Fruit fly (Drosophila melanogaster) whole organism, pupa: ENCODE data around the gene RpS25.
A peak's percentile ranks its signal among the peaks of the same experiment; 100 is the strongest.

Experiments used
- CG10348 ChIP-seq: fragments of 200-800 bp; sonication (Bioruptor generic); IDR thresholded peaks from 2 replicates; pipeline ENCODE4 v1.3.6; 2022; ENCODE audit warnings: missing biosample characterization, missing genetic modification characterization
- CG12605 ChIP-seq: fragments of 200-800 bp; sonication (Bioruptor generic); IDR thresholded peaks from 2 replicates; pipeline ENCODE4 v1.3.6; 2022; ENCODE audit warnings: missing biosample characterization, missing genetic modification characterization
- CG13204 ChIP-seq: fragments of 200-800 bp; sonication (Bioruptor generic); optimal IDR thresholded peaks from 2 replicates; lab custom pipeline; 2018; ENCODE audit warnings: missing biosample characterization, mild to moderate bottlenecking, missing genetic modification characterization, moderate library complexity
- CG14655 ChIP-seq: fragments of 200-800 bp; sonication (Bioruptor generic); optimal IDR thresholded peaks from 3 replicates; lab custom pipeline; 2017; ENCODE audit warnings: mild to moderate bottlenecking, missing biosample characterization, missing genetic modification reagents, missing genetic modification characterization
- CG15710 ChIP-seq: fragments of 200-800 bp; sonication (Bioruptor generic); optimal IDR thresholded peaks from 2 replicates; lab custom pipeline; 2018; ENCODE audit warnings: missing biosample characterization, mild to moderate bottlenecking, missing genetic modification characterization, moderate library complexity
- CG17806 ChIP-seq: fragments of 200-800 bp; sonication (Bioruptor generic); optimal IDR thresholded peaks from 2 replicates; lab custom pipeline; 2018; ENCODE audit warnings: missing biosample characterization, mild to moderate bottlenecking, missing genetic modification characterization, moderate library complexity
- CG32121 ChIP-seq: fragments of 200-800 bp; sonication (Bioruptor generic); IDR thresholded peaks from 2 replicates; pipeline ENCODE4 v1.3.6; 2022; ENCODE audit warnings: missing biosample characterization, missing genetic modification characterization
- CG34367 ChIP-seq: fragments of 200-800 bp; sonication (Bioruptor generic); optimal IDR thresholded peaks from 2 replicates; lab custom pipeline; 2018; ENCODE audit warnings: missing biosample characterization, mild to moderate bottlenecking, missing genetic modification characterization
- CG4496 ChIP-seq: fragments of 200-800 bp; sonication (Bioruptor generic); IDR thresholded peaks from 3 replicates; pipeline ENCODE4 v1.3.6; 2022; ENCODE audit warnings: missing biosample characterization, missing genetic modification characterization
- CG8159 ChIP-seq: fragments of 200-800 bp; sonication (Bioruptor generic); optimal IDR thresholded peaks from 3 replicates; lab custom pipeline; 2018; ENCODE audit warnings: missing biosample characterization, mild to moderate bottlenecking, missing genetic modification characterization, moderate library complexity
- CG8301 ChIP-seq: fragments of 200-800 bp; sonication (Bioruptor generic); optimal IDR thresholded peaks from 2 replicates; lab custom pipeline; 2018; ENCODE audit warnings: missing biosample characterization, mild to moderate bottlenecking, missing genetic modification characterization
- CG9948 ChIP-seq: fragments of 200-800 bp; sonication (Bioruptor generic); optimal IDR thresholded peaks from 2 replicates; lab custom pipeline; 2018; ENCODE audit warnings: missing biosample characterization, mild to moderate bottlenecking, missing genetic modification characterization, moderate library complexity
- D1 ChIP-seq: fragments of 200-800 bp; sonication (Bioruptor generic); optimal IDR thresholded peaks from 2 replicates; lab custom pipeline; 2018; ENCODE audit warnings: missing biosample characterization, mild to moderate bottlenecking, missing genetic modification characterization, moderate library complexity
- EcR ChIP-seq: fragments of 200-800 bp; sonication (Bioruptor generic); optimal IDR thresholded peaks from 3 replicates; lab custom pipeline; 2019; ENCODE audit warnings: missing biosample characterization, missing genetic modification characterization, mild to moderate bottlenecking, moderate library complexity, missing genetic modification reagents
- Ets98B ChIP-seq: fragments of 200-800 bp; sonication (Bioruptor generic); IDR thresholded peaks from 2 replicates; pipeline ENCODE4 v1.3.6; 2022; ENCODE audit warnings: missing biosample characterization, missing genetic modification characterization
- Pif1A ChIP-seq: fragments of 200-800 bp; sonication (Bioruptor generic); optimal IDR thresholded peaks from 3 replicates; lab custom pipeline; 2016; ENCODE audit warnings: missing biosample characterization, missing genetic modification characterization
- Pif1B ChIP-seq: fragments of 200-800 bp; sonication (Bioruptor generic); optimal IDR thresholded peaks from 3 replicates; lab custom pipeline; 2016; ENCODE audit warnings: missing biosample characterization, missing genetic modification characterization
- Snoo ChIP-seq: fragments of 200-800 bp; sonication (Bioruptor generic); optimal IDR thresholded peaks from 3 replicates; lab custom pipeline; 2017; ENCODE audit warnings: missing biosample characterization, mild to moderate bottlenecking, missing genetic modification characterization, inconsistent platforms
- fd96Ca ChIP-seq: fragments of 200-800 bp; sonication (Bioruptor generic); IDR thresholded peaks from 3 replicates; pipeline ENCODE4 v1.3.6; 2022; ENCODE audit warnings: missing biosample characterization, missing genetic modification characterization
- gl ChIP-seq: fragments of 200-800 bp; sonication (Bioruptor generic); optimal IDR thresholded peaks from 2 replicates; lab custom pipeline; 2018; ENCODE audit warnings: missing biosample characterization, mild to moderate bottlenecking, missing genetic modification characterization
- rn ChIP-seq: fragments of 200-800 bp; sonication (Bioruptor generic); IDR thresholded peaks from 2 replicates; pipeline ENCODE4 v1.3.6; 2022; ENCODE audit warnings: missing biosample characterization, missing genetic modification characterization

RpS25 gene

DNA sequence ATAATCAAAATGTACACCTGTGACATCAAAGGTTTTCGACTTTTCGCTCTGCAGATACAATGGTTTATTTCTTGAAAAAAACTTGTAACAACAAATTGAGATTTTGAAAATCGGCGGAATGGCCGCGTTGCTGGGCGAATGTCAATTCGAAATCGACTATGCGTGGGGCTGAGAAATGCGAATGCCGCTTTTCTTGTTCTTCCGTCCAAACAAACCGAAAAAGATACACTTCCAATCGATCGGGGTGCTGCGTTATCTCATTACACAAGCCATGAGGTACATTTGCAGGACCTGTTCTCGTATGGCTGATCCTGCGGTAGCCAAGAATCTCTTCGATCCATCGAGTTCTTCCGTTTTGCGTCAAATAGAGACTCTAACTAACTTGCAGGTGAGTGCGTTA lies 21.5 kb upstream of the RpS25 start, which contains the start of gene CG31388:
Gene CG31388, plus strand, starts transcription at position 218 of the 400 bp plus-strand sequence.
- TF ChIP-seq CG15710 (tag; lab: Kevin White, UChicago) (no peak), D1 (tag; lab: Kevin White, UChicago) (no peak), CG4496 (GFP tag; lab: Robert Waterston, UW) (no peak)

dm6 chr3R:11236041-11236440 lies 20.0 kb upstream of the RpS25 start, which contains the start of gene CG31441:
Gene CG31441, plus strand, starts transcription at chr3R:11236286.
- no peak for TF ChIP-seq Snoo (tag; lab: Kevin White, UChicago)
- TF ChIP-seq CG10348 (GFP tag; lab: Robert Waterston, UW), result no peak
- no peak for TF ChIP-seq CG8159 (tag; lab: Kevin White, UChicago)
- TF ChIP-seq CG12605, result no peak
- no peak for TF ChIP-seq D1 (tag; lab: Kevin White, UChicago)
- no peak for TF ChIP-seq rn (GFP tag; lab: Robert Waterston, UW)
- no peak for TF ChIP-seq CG4496 (GFP tag; lab: Robert Waterston, UW)
- TF ChIP-seq CG8301, result no peak
- TF ChIP-seq EcR (GFP tag; lab: Kevin White, UChicago), result no peak
- no peak for TF ChIP-seq CG14655 (GFP tag; lab: Kevin White, UChicago)
- no peak for TF ChIP-seq fd96Ca (GFP tag; lab: Robert Waterston, UW)
- TF ChIP-seq Ets98B (GFP tag; lab: Robert Waterston, UW), result no peak
- no peak for TF ChIP-seq Pif1A (GFP tag; lab: Kevin White, UChicago)
- TF ChIP-seq CG15710 (tag; lab: Kevin White, UChicago), result no peak
- no peak for TF ChIP-seq CG13204 (GFP tag; lab: Kevin White, UChicago)
- no peak for TF ChIP-seq CG9948 (tag; lab: Kevin White, UChicago)
- TF ChIP-seq CG17806 (tag; lab: Kevin White, UChicago), result no peak
- TF ChIP-seq Pif1B (GFP tag; lab: Kevin White, UChicago), result no peak
- no peak for TF ChIP-seq CG32121 (GFP tag; lab: Robert Waterston, UW)

DNA sequence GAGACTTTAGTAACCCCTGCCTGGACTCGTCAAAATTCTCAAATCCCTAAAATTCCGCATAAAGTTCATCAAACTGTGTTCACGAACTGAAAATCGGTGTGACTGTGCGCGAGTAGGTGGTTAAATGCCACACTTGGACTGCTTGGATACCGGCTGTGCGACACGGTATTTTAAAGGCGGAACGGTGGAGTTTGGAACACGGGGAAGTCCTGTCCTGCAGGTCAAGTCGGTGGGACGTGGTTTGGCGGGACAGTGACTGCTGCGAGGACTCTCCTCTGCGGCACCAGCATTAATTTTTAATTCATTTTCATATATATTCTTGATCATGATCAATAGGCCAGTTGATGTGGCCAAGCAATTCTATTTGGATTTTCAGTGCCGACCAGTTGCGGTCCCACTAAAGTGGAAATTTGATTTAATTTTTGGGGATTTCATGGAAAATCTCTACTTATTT lies 18.9 kb upstream of the RpS25 start, which contains the start of the genes Arfip and CG17721:
Gene Arfip, minus strand, starts transcription at position 96 of the 454 bp plus-strand sequence.
Gene CG17721, plus strand, starts transcription at position 223 of the 454 bp plus-strand sequence.
- TF ChIP-seq CG8301 (no peak), EcR (GFP tag; lab: Kevin White, UChicago) (peak; percentile 88)

DNA sequence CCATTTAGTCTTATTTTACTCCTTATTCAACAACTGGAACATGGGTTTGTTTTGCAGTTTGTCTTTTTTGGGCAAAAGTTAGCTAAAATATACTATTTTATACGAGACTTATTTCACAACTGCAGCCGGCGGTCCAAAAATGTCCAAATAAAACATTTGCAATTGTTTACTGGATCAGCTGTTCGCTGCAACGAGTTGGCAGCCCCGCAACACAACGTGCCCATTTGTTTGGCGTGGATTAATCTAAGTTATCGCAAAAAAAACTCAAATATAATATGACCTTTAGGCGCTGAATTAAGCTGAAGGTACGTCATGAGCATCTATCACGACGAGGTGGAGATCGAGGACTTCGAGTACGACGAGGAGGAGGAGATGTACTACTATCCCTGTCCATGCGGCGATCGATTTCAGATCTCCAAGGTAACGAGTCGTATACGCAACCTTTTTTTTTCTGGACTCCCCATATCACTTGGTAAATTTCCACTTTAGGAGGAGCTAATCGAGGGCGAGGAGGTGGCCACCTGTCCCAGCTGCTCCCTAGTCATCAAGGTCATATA lies 15.7 kb upstream of the RpS25 start, which contains the start of the genes CG17187 and Dph3:
Gene CG17187, minus strand, starts transcription at position 175 of the 557 bp plus-strand sequence.
Gene Dph3, plus strand, starts transcription at position 208 of the 557 bp plus-strand sequence.
- no peak for TF ChIP-seq EcR (GFP tag; lab: Kevin White, UChicago)
- TF ChIP-seq CG14655 (GFP tag; lab: Kevin White, UChicago), result no peak
- no peak for TF ChIP-seq CG10348 (GFP tag; lab: Robert Waterston, UW)
- no peak for TF ChIP-seq CG13204 (GFP tag; lab: Kevin White, UChicago)
- no peak for TF ChIP-seq CG8159 (tag; lab: Kevin White, UChicago)
- no peak for TF ChIP-seq gl (tag; lab: Kevin White, UChicago)
- no peak for TF ChIP-seq CG4496 (GFP tag; lab: Robert Waterston, UW)
- TF ChIP-seq CG9948 (tag; lab: Kevin White, UChicago), result no peak
- no peak for TF ChIP-seq Snoo (tag; lab: Kevin White, UChicago)
- no peak for TF ChIP-seq D1 (tag; lab: Kevin White, UChicago)
- no peak for TF ChIP-seq CG12605
- TF ChIP-seq rn (GFP tag; lab: Robert Waterston, UW), result no peak
- TF ChIP-seq, all 21 proteins: peak for 0

DNA sequence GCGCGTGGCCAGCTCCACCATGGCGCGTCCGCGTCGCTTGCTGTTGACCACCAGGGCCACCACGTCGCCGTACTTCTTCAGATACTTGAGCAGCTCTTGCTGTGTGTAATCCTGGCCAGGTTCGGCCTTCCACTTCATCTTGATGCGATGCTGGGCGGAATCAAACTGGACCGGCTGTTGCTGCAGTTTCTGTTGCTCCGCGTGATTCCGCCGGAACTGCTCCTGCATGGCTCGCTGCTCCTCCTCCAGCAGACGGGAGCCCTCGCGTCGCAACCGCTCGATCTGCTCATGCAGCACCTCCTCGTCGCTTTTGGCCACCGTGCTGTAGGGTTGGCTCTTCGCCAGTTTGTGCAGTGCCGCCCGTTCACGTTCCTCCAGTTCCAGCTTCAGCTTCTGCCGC lies 14.9 kb upstream of the RpS25 start:
- TF ChIP-seq CG15710 (tag; lab: Kevin White, UChicago) (no peak), rn (GFP tag; lab: Robert Waterston, UW) (no peak), CG8159 (tag; lab: Kevin White, UChicago) (no peak), CG14655 (GFP tag; lab: Kevin White, UChicago) (no peak), gl (tag; lab: Kevin White, UChicago) (no peak), CG12605 (no peak), Pif1A (GFP tag; lab: Kevin White, UChicago) (no peak), CG13204 (GFP tag; lab: Kevin White, UChicago) (no peak), EcR (GFP tag; lab: Kevin White, UChicago) (no peak), CG32121 (GFP tag; lab: Robert Waterston, UW) (no peak), CG34367 (no peak), CG9948 (tag; lab: Kevin White, UChicago) (no peak)
- TF ChIP-seq, all 21 proteins: peak for 0

- TF ChIP-seq CG17806 (tag; lab: Kevin White, UChicago) (no peak), rn (GFP tag; lab: Robert Waterston, UW) (no peak), CG15710 (tag; lab: Kevin White, UChicago) (no peak), CG34367 (no peak), EcR (GFP tag; lab: Kevin White, UChicago) (no peak), CG8159 (tag; lab: Kevin White, UChicago) (no peak), CG4496 (GFP tag; lab: Robert Waterston, UW) (no peak), D1 (tag; lab: Kevin White, UChicago) (no peak), CG10348 (GFP tag; lab: Robert Waterston, UW) (no peak), CG14655 (GFP tag; lab: Kevin White, UChicago) (no peak), Snoo (tag; lab: Kevin White, UChicago) (no peak), CG13204 (GFP tag; lab: Kevin White, UChicago) (no peak), gl (tag; lab: Kevin White, UChicago) (no peak), fd96Ca (GFP tag; lab: Robert Waterston, UW) (no peak), CG32121 (GFP tag; lab: Robert Waterston, UW) (no peak), CG9948 (tag; lab: Kevin White, UChicago) (no peak), Pif1A (GFP tag; lab: Kevin White, UChicago) (no peak)
Observed at dm6 chr3R:11230392-11230791, 14.3 kb upstream of the RpS25 start, which contains the start of gene GCC88. Gene GCC88, minus strand, starts transcription at chr3R:11230600.
